Fruit fly (Drosophila melanogaster) whole organism, wandering third instar larva: ENCODE results near the gene bif.

Experiments used
- Abd-B ChIP-seq: fragments of >200 bp; optimal IDR thresholded peaks from 2 replicates; lab custom pipeline; 2017; ENCODE audit warnings: missing biosample characterization, missing genetic modification characterization
- h ChIP-seq: fragments of 200-800 bp; sonication (Bioruptor generic); optimal IDR thresholded peaks from 3 replicates; lab custom pipeline; 2016; ENCODE audit warnings: missing biosample characterization, mild to moderate bottlenecking, missing genetic modification characterization
- pan ChIP-seq: fragments of >200 bp; optimal IDR thresholded peaks from 2 replicates; lab custom pipeline; 2017
- tai ChIP-seq: sonication (Bioruptor generic); optimal IDR thresholded peaks from 2 replicates; lab custom pipeline; 2016; ENCODE audit warnings: missing biosample characterization, missing genetic modification characterization

DNA sequence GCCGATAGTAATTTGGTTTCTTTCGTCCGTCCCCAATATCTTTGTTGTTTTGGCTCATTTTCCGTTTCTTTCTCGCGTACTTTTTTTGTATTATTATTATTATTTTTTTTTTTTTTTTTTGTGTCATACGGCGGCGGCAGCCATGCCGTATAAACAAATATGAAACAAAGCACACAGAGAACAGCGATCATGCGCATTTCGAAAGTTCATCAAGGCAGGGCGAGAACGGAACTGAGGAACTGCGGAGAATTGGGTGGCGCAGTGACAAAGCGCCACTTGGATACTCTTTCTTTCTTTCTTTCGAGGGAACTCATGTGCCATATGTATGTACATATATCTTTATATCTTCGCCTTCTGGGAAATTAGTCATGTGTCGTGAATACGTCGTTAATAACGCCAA is 5.7 kb downstream of the bif start:
- TF ChIP-seq Abd-B, result no peak
- TF ChIP-seq pan, result no peak
- peak; percentile 49 for TF ChIP-seq h
- no peak for TF ChIP-seq tai (GFP tag; lab: Kevin White, UChicago)
